Fruit fly (Drosophila melanogaster): Measurements from ENCODE around the gene CG7059.

The CG7059 gene

dm6 chr3R:22367126-22368076, 22.2 kb upstream of the CG7059 start, which contains the start of the genes Polr3F and PyK (continued):
- no peak for TF ChIP-seq CG6254 (GFP tag; optimal IDR thresholded peaks at IDR 0.05)
- TF ChIP-seq CG12391 (tag; optimal IDR thresholded peaks at IDR 0.05): peak; percentile 73
- TF ChIP-seq CG9817 (tag; optimal IDR thresholded peaks at IDR 0.05): peak; percentile 7
- TF ChIP-seq CG14014 (GFP tag; IDR thresholded peaks at IDR 0.05): peak; percentile 48; the same call in 1 of the 2 replicates
- no peak for TF ChIP-seq CG10462 (GFP tag; optimal IDR thresholded peaks at IDR 0.05)
- TF ChIP-seq Ravus (GFP tag; IDR thresholded peaks at IDR 0.05): no peak
- peak; percentile 60 for TF ChIP-seq pzg (GFP tag; optimal IDR thresholded peaks at IDR 0.05)
- TF ChIP-seq CG8290 (GFP tag; optimal IDR thresholded peaks at IDR 0.05): no peak
- TF ChIP-seq CG8290 (tag; optimal IDR thresholded peaks at IDR 0.05): peak in 1 of 2 experiments; percentile 40
- peak; percentile 38 for TF ChIP-seq CG8388 (GFP tag; optimal IDR thresholded peaks at IDR 0.05)
- peak; percentile 46 for TF ChIP-seq CG13424 (tag; optimal IDR thresholded peaks at IDR 0.05)
- peak; percentile 5 for TF ChIP-seq CG7556 (GFP tag; optimal IDR thresholded peaks at IDR 0.05)
- peak; percentile 51 for TF ChIP-seq YL-1 (GFP tag; optimal IDR thresholded peaks at IDR 0.05)
- TF ChIP-seq fd102C (GFP tag; optimal IDR thresholded peaks at IDR 0.05): no peak
- TF ChIP-seq ems (GFP tag; optimal IDR thresholded peaks at IDR 0.05): no peak
- 0 out of 2 replicates have a peak, but pooled peaks have one; percentile 36 for TF ChIP-seq hbn (GFP tag; IDR thresholded peaks at IDR 0.05; ENCODE audit: partially characterized antibody)
- peak; percentile 3 for TF ChIP-seq dmrt99B (tag; optimal IDR thresholded peaks at IDR 0.05)
- TF ChIP-seq Bteb2 (GFP tag; optimal IDR thresholded peaks at IDR 0.05): peak; percentile 6
- TF ChIP-seq sisA (GFP tag; IDR thresholded peaks at IDR 0.05): no peak
- TF ChIP-seq al (GFP tag; IDR thresholded peaks at IDR 0.05): no peak
- TF ChIP-seq unpg (GFP tag; optimal IDR thresholded peaks at IDR 0.05): peak; percentile 53
- TF ChIP-seq Hr3 (GFP tag; optimal IDR thresholded peaks at IDR 0.05): no peak
- peak; percentile 20; the same call in 1 of the 2 replicates for TF ChIP-seq Xrp1 (GFP tag; IDR thresholded peaks at IDR 0.05)
- TF ChIP-seq Tbp (GFP tag; optimal IDR thresholded peaks at IDR 0.05): no peak
- TF ChIP-seq Mad (GFP tag; optimal IDR thresholded peaks at IDR 0.05): no peak
- no peak for TF ChIP-seq dati (GFP tag; IDR thresholded peaks at IDR 0.05)
- TF ChIP-seq ara (GFP tag; IDR thresholded peaks at IDR 0.05): no peak
- peak; percentile 50 for TF ChIP-seq BEAF-32 (GFP tag; optimal IDR thresholded peaks at IDR 0.05)
- TF ChIP-seq aop (GFP tag; IDR thresholded peaks at IDR 0.05): no peak
- TF ChIP-seq Ets65A (GFP tag): peak; percentile 23
- 0 out of 3 replicates have a peak, but pooled peaks have one; percentile 26 for TF ChIP-seq knrl (GFP tag; IDR thresholded peaks at IDR 0.05; ENCODE audit: partially characterized antibody)
- TF ChIP-seq Eip74EF (GFP tag; optimal IDR thresholded peaks at IDR 0.05): no peak
- peak; percentile 49 for TF ChIP-seq CG11504 (tag; optimal IDR thresholded peaks at IDR 0.05)
- no peak for TF ChIP-seq CG31388 (GFP tag; optimal IDR thresholded peaks at IDR 0.05)
- TF ChIP-seq CG13775 (GFP tag; optimal IDR thresholded peaks at IDR 0.05): peak; percentile 40
- no peak for TF ChIP-seq chinmo (GFP tag; IDR thresholded peaks at IDR 0.05; ENCODE audit: partially characterized antibody)
- TF ChIP-seq Lhr (GFP tag; optimal IDR thresholded peaks at IDR 0.05): peak; percentile 34
- TF ChIP-seq CG12071 (GFP tag; optimal IDR thresholded peaks at IDR 0.05): no peak
- TF ChIP-seq unc-4 (GFP tag; IDR thresholded peaks at IDR 0.05; ENCODE audit: partially characterized antibody): 0 out of 2 replicates have a peak, but pooled peaks have one; percentile 15
- peak; percentile 93 for TF ChIP-seq CG3995 (GFP tag; optimal IDR thresholded peaks at IDR 0.05)
- TF ChIP-seq CG9932 (GFP tag; IDR thresholded peaks at IDR 0.05): peak; percentile 47; the same call in 1 of the 2 replicates
- TF ChIP-seq Aef1 (GFP tag; IDR thresholded peaks at IDR 0.05): peak; percentile 12; the same call in 1 of the 3 replicates
- no peak for TF ChIP-seq Ssrp (tag; optimal IDR thresholded peaks at IDR 0.05)
- TF ChIP-seq CG15601 (tag; optimal IDR thresholded peaks at IDR 0.05): peak; percentile 40
- TF ChIP-seq Lpt (GFP tag; optimal IDR thresholded peaks at IDR 0.05): no peak
- TF ChIP-seq slp2 (GFP tag; optimal IDR thresholded peaks at IDR 0.05): no peak
- no peak for TF ChIP-seq sc (optimal IDR thresholded peaks at IDR 0.05)
- TF ChIP-seq sc (GFP tag; optimal IDR thresholded peaks at IDR 0.05): no peak
